Fruit fly (Drosophila melanogaster) whole organism, wandering third instar larva: ENCODE measurements around the gene Uggt.

Source experiments
- CG32264 ChIP-seq: fragments of 200-800 bp; sonication (Bioruptor generic); optimal IDR thresholded peaks from 2 replicates; lab custom pipeline; 2016; ENCODE audit warnings: missing biosample characterization, missing genetic modification characterization
- CG9705 ChIP-seq: fragments of 200-800 bp; sonication (Bioruptor generic); optimal IDR thresholded peaks from 2 replicates; lab custom pipeline; 2018; ENCODE audit warnings: missing biosample characterization, mild to moderate bottlenecking, missing genetic modification characterization
- CrebA ChIP-seq: fragments of 200-800 bp; sonication (Bioruptor generic); optimal IDR thresholded peaks from 2 replicates; lab custom pipeline; 2016; ENCODE audit warnings: missing biosample characterization, mild to moderate bottlenecking, missing genetic modification characterization, borderline replicate concordance
- Dif ChIP-seq: fragments of 200-275, 200-300 bp; sonication (Bioruptor generic); optimal IDR thresholded peaks from 2 replicates; lab custom pipeline; 2018; ENCODE audit warnings: missing biosample characterization, missing genetic modification characterization; ENCODE audit not compliant: partially characterized antibody
- GATAd ChIP-seq: sonication (Bioruptor generic); optimal IDR thresholded peaks from 2 replicates; lab custom pipeline; 2016; ENCODE audit warnings: missing biosample characterization, missing genetic modification characterization
- HLH106 ChIP-seq: fragments of 200-800 bp; optimal IDR thresholded peaks from 3 replicates; lab custom pipeline; 2019; ENCODE audit warnings: missing biosample characterization, mild to moderate bottlenecking, missing genetic modification characterization, moderate library complexity
- Hr78 ChIP-seq: fragments of >200 bp; optimal IDR thresholded peaks from 2 replicates; lab custom pipeline; 2017; ENCODE audit warnings: missing biosample characterization, missing genetic modification characterization
- Hr83 ChIP-seq: fragments of 200-300 bp; sonication (Bioruptor generic); optimal IDR thresholded peaks from 2 replicates; lab custom pipeline; 2016; ENCODE audit warnings: missing biosample characterization, mild to moderate bottlenecking, missing genetic modification characterization, moderate library complexity; ENCODE audit not compliant: poor library complexity, severe bottlenecking
- Jra ChIP-seq: sonication (Bioruptor generic); optimal IDR thresholded peaks from 2 replicates; lab custom pipeline; 2016; ENCODE audit warnings: missing biosample characterization, missing genetic modification characterization
- Mio ChIP-seq: sonication (Bioruptor generic); optimal IDR thresholded peaks from 2 replicates; lab custom pipeline; 2016; ENCODE audit warnings: missing biosample characterization, missing genetic modification characterization
- Myc ChIP-seq: fragments of >200 bp; optimal IDR thresholded peaks from 2 replicates; lab custom pipeline; 2017
- OdsH ChIP-seq: fragments of 200-800 bp; sonication (Bioruptor generic); optimal IDR thresholded peaks from 2 replicates; lab custom pipeline; 2016; ENCODE audit warnings: missing biosample characterization, mild to moderate bottlenecking, missing genetic modification characterization
- Rel ChIP-seq, 2 experiments: fragments of 200-800 bp; sonication (Bioruptor generic) in 1 of 2; optimal IDR thresholded peaks; 2 replicates in 1 of 2; 3 replicates in 1 of 2; lab custom pipeline; 2016 to 2019; ENCODE audit warnings: mild to moderate bottlenecking in 2 of 2, missing biosample characterization in 2 of 2, missing genetic modification characterization in 2 of 2, moderate library complexity in 1 of 2
- Sp1 ChIP-seq: fragments of 200-800 bp; sonication (Bioruptor generic); optimal IDR thresholded peaks from 3 replicates; lab custom pipeline; 2019; ENCODE audit warnings: missing biosample characterization, mild to moderate bottlenecking, missing genetic modification characterization, moderate library complexity
- Vsx2 ChIP-seq: fragments of 200-300, 225-300 bp; sonication (Bioruptor generic); optimal IDR thresholded peaks from 2 replicates; lab custom pipeline; 2018; ENCODE audit warnings: missing biosample characterization, missing genetic modification characterization; ENCODE audit not compliant: partially characterized antibody
- br ChIP-seq: fragments of 200-800 bp; sonication (Bioruptor generic); optimal IDR thresholded peaks from 2 replicates; lab custom pipeline; 2016; ENCODE audit warnings: missing biosample characterization, missing genetic modification characterization
- brk ChIP-seq: fragments of 200-800 bp; sonication (Bioruptor generic); optimal IDR thresholded peaks from 2 replicates; lab custom pipeline; 2016; ENCODE audit warnings: missing biosample characterization, mild to moderate bottlenecking, missing genetic modification characterization
- dl ChIP-seq, 2 experiments: fragments of 175-275, 200-275 bp in 1 of 2; fragments of 200-275 bp in 1 of 2; sonication (Bioruptor generic); optimal IDR thresholded peaks; lab custom pipeline; 2018; ENCODE audit warnings: mild to moderate bottlenecking in 2 of 2, missing biosample characterization in 2 of 2, missing genetic modification characterization in 2 of 2, moderate library complexity in 2 of 2; ENCODE audit not compliant: partially characterized antibody in 2 of 2, insufficient read depth in 1 of 2
- dmrt93B ChIP-seq: fragments of 200-800 bp; sonication (Bioruptor generic); optimal IDR thresholded peaks from 2 replicates; lab custom pipeline; 2018; ENCODE audit warnings: missing biosample characterization, mild to moderate bottlenecking, missing genetic modification characterization
- dsf ChIP-seq: sonication (Bioruptor generic); optimal IDR thresholded peaks from 2 replicates; lab custom pipeline; 2016; ENCODE audit warnings: missing biosample characterization, missing genetic modification characterization, borderline replicate concordance
- ey ChIP-seq: fragments of 200-800 bp; sonication (Bioruptor generic); optimal IDR thresholded peaks from 2 replicates; lab custom pipeline; 2016; ENCODE audit warnings: missing biosample characterization, missing genetic modification characterization
- foxo ChIP-seq, 2 experiments: fragments of 200-800 bp; sonication (Bioruptor generic); optimal IDR thresholded peaks; 2 replicates in 1 of 2; 3 replicates in 1 of 2; lab custom pipeline; 2016 to 2017; ENCODE audit warnings: missing biosample characterization in 2 of 2, missing genetic modification characterization in 2 of 2
- fru ChIP-seq: fragments of 200-800 bp; sonication (Bioruptor generic); optimal IDR thresholded peaks from 3 replicates; lab custom pipeline; 2016; ENCODE audit warnings: missing biosample characterization, mild to moderate bottlenecking, missing genetic modification characterization
- h ChIP-seq: fragments of 200-800 bp; sonication (Bioruptor generic); optimal IDR thresholded peaks from 3 replicates; lab custom pipeline; 2016; ENCODE audit warnings: missing biosample characterization, mild to moderate bottlenecking, missing genetic modification characterization
- jim ChIP-seq: fragments of 175-275, 200-325 bp; sonication (Bioruptor generic); optimal IDR thresholded peaks from 2 replicates; lab custom pipeline; 2016; ENCODE audit warnings: missing biosample characterization, mild to moderate bottlenecking, missing genetic modification characterization
- lola ChIP-seq: fragments of >200 bp; optimal IDR thresholded peaks from 2 replicates; lab custom pipeline; 2017; ENCODE audit warnings: missing biosample characterization, missing genetic modification characterization
- pan ChIP-seq: fragments of >200 bp; optimal IDR thresholded peaks from 2 replicates; lab custom pipeline; 2017
- psq ChIP-seq: fragments of 200-800 bp; sonication (Bioruptor generic); optimal IDR thresholded peaks from 3 replicates; lab custom pipeline; 2017; ENCODE audit warnings: missing biosample characterization, mild to moderate bottlenecking, missing genetic modification characterization, moderate library complexity
- sage ChIP-seq: fragments of 200-800 bp; sonication (Bioruptor generic); optimal IDR thresholded peaks from 2 replicates; lab custom pipeline; 2016; ENCODE audit warnings: missing biosample characterization, mild to moderate bottlenecking, missing genetic modification characterization
- sv ChIP-seq: fragments of 200-800 bp; sonication (Bioruptor generic); optimal IDR thresholded peaks from 3 replicates; lab custom pipeline; 2016; ENCODE audit warnings: missing biosample characterization, missing genetic modification characterization
- tai ChIP-seq: sonication (Bioruptor generic); optimal IDR thresholded peaks from 2 replicates; lab custom pipeline; 2016; ENCODE audit warnings: missing biosample characterization, missing genetic modification characterization
- usp ChIP-seq: fragments of >200 bp; optimal IDR thresholded peaks from 2 replicates; lab custom pipeline; 2017; ENCODE audit warnings: missing biosample characterization, missing genetic modification characterization

Gene Uggt

DNA sequence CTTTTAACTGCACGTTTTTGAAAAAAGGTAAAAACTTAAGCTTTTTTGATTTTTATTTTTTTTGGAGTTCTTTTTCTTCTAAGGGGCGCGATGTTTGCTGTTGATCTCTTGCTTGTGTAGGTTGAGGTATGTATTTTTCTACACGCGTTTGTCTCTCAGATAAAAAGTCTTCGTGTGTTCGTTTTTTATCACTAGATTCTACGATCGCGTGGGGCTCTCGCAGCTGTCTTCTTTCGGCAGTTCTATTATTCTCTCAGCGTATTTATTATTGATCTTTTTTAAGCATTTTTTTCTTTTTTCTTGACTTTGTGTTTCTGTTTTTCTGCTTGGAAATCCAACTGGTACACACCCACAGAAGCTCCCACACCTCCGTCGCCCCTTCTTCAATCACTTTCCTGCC, 22.5 kb downstream of the Uggt start:
- TF ChIP-seq CrebA (GFP tag; lab: Kevin White, UChicago) = peak; percentile 36
- TF ChIP-seq dmrt93B (GFP tag; lab: Kevin White, UChicago) = no peak
- no peak for TF ChIP-seq Vsx2 (GFP tag; lab: Kevin White, UChicago)
- TF ChIP-seq Mio (GFP tag; lab: Kevin White, UChicago) = no peak
- no peak for TF ChIP-seq br (GFP tag; lab: Kevin White, UChicago)
- no peak for TF ChIP-seq CG32264 (GFP tag; lab: Kevin White, UChicago)
- no peak for TF ChIP-seq dsf (GFP tag; lab: Kevin White, UChicago)
- TF ChIP-seq GATAd = no peak
- no peak for TF ChIP-seq pan (lab: Kevin White, UChicago)
- TF ChIP-seq Hr78 = no peak
- no peak for TF ChIP-seq fru (GFP tag; lab: Kevin White, UChicago)
- peak; percentile 13 for TF ChIP-seq Rel (GFP tag; optimal IDR thresholded peaks at IDR 0.05; lab: Kevin White, UChicago)
- no peak for TF ChIP-seq Rel (tag; optimal IDR thresholded peaks at IDR 0.05; lab: Kevin White, UChicago)
- TF ChIP-seq h (GFP tag; lab: Kevin White, UChicago) = peak; percentile 15
- TF ChIP-seq Sp1 (GFP tag; lab: Kevin White, UChicago) = peak; percentile 44
- TF ChIP-seq dl (GFP tag; optimal IDR thresholded peaks at IDR 0.05; lab: Kevin White, UChicago; ENCODE audit: insufficient read depth in 1 of 2, partially characterized antibody in 2 of 2) = no peak
- no peak for TF ChIP-seq Myc (lab: Kevin White, UChicago)
- TF ChIP-seq jim (GFP tag; lab: Kevin White, UChicago) = no peak
- TF ChIP-seq lola = no peak
- TF ChIP-seq sv (GFP tag; lab: Kevin White, UChicago) = no peak
- peak; percentile 43 for TF ChIP-seq brk (GFP tag; lab: Kevin White, UChicago)
- peak; percentile 26 for TF ChIP-seq sage (GFP tag; lab: Kevin White, UChicago)
- no peak for TF ChIP-seq CG9705 (GFP tag; lab: Kevin White, UChicago)
- no peak for TF ChIP-seq OdsH (GFP tag; lab: Kevin White, UChicago)
- no peak for TF ChIP-seq Jra (GFP tag; lab: Kevin White, UChicago)
- TF ChIP-seq ey (GFP tag; lab: Kevin White, UChicago) = no peak
- TF ChIP-seq usp (GFP tag; lab: Kevin White, UChicago) = no peak
- no peak for TF ChIP-seq psq (GFP tag; lab: Kevin White, UChicago)

- TF ChIP-seq Sp1 (GFP tag; lab: Kevin White, UChicago) = peak; percentile 41
- peak; percentile 12 for TF ChIP-seq br (GFP tag; lab: Kevin White, UChicago)
- no peak for TF ChIP-seq CrebA (GFP tag; lab: Kevin White, UChicago)
- TF ChIP-seq sage (GFP tag; lab: Kevin White, UChicago) = no peak
- no peak for TF ChIP-seq foxo (GFP tag; optimal IDR thresholded peaks at IDR 0.05; lab: Kevin White, UChicago)
- no peak for TF ChIP-seq Hr83 (GFP tag; lab: Kevin White, UChicago)
- no peak for TF ChIP-seq h (GFP tag; lab: Kevin White, UChicago)
- no peak for TF ChIP-seq OdsH (GFP tag; lab: Kevin White, UChicago)
- no peak for TF ChIP-seq tai (GFP tag; lab: Kevin White, UChicago)
- no peak for TF ChIP-seq Dif
- TF ChIP-seq lola = no peak
- no peak for TF ChIP-seq ey (GFP tag; lab: Kevin White, UChicago)
- TF ChIP-seq psq (GFP tag; lab: Kevin White, UChicago) = no peak
- TF ChIP-seq CG32264 (GFP tag; lab: Kevin White, UChicago) = no peak
- TF ChIP-seq dsf (GFP tag; lab: Kevin White, UChicago) = no peak
- TF ChIP-seq HLH106 = no peak
- no peak for TF ChIP-seq CG9705 (GFP tag; lab: Kevin White, UChicago)
Observed at dm6 chr3L:18896297-18896863, 23.8 kb downstream of the Uggt start.

DNA sequence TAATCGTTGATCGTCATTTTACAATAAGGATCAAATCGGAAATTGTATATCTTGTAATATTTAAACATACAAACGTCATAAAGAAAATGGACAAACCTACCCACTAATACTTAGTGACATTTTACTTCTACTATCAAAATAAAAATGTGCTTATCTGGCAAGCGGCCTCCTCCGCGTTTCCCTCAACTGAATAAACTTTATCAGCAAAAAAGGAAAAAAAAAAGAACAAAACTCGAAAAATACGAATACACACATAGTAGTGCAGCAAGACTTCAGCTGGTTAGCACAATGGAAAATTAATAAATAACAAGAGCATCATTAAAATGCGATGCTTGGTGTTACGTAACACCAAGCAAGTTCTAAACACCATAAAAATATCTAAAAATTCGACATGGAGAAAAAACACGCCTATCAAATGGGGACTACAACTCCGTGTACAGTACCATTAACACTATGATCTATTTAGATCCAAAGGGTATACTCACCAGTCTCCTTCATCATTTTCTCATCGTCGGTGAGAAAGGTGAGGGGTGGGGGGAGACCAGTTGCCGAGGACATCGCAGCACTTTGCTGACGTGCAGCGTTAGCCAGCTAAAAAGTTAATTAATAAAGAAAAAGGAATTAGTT, 25.0 kb downstream of the Uggt start:
- TF ChIP-seq GATAd (no peak), jim (GFP tag; lab: Kevin White, UChicago) (peak; percentile 65), tai (GFP tag; lab: Kevin White, UChicago) (no peak)
